Worm (Caenorhabditis elegans) whole organism, L4 larva: ENCODE data around the gene C45G7.4.
A peak's percentile ranks its signal among the peaks of the same experiment; 100 is the strongest.

ENCODE experiments used
- D1046.2 ChIP-seq: fragments of 200-800 bp; sonication (Bioruptor generic); IDR thresholded peaks from 2 replicates; pipeline ENCODE4 v1.3.6; 2022; ENCODE audit warnings: missing genetic modification characterization, missing compliant biosample characterization
- F26F4.8 ChIP-seq: fragments of 200-800 bp; sonication (Bioruptor generic); conservative IDR thresholded peaks from 2 replicates; pipeline ENCODE4 v1.3.6; 2022; ENCODE audit warnings: missing genetic modification characterization, missing compliant biosample characterization
- F44E2.7 ChIP-seq: fragments of 200-800 bp; sonication (Bioruptor generic); IDR thresholded peaks from 2 replicates; pipeline ENCODE4 v2.1.2; 2022; ENCODE audit warnings: missing genetic modification characterization, missing compliant biosample characterization
- T20F7.1 ChIP-seq: fragments of 200-800 bp; sonication (Bioruptor generic); optimal IDR thresholded peaks from 2 replicates; lab custom pipeline; 2018; ENCODE audit warnings: mild to moderate bottlenecking, missing genetic modification characterization, missing compliant biosample characterization
- Y105C5A.15 ChIP-seq: fragments of 200-800 bp; sonication (Bioruptor generic); IDR thresholded peaks from 2 replicates; pipeline ENCODE4 v1.3.6; 2022; ENCODE audit warnings: missing genetic modification characterization, missing compliant biosample characterization
- Y48G9A.11 ChIP-seq: fragments of 200-800 bp; sonication (Bioruptor generic); IDR thresholded peaks from 2 replicates; pipeline ENCODE4 v1.3.6; 2022; ENCODE audit warnings: missing genetic modification reagents, missing genetic modification characterization, missing compliant biosample characterization
- ZK337.2 ChIP-seq: fragments of 200-800 bp; sonication (Bioruptor generic); IDR thresholded peaks from 2 replicates; pipeline ENCODE4 v1.3.6; 2022; ENCODE audit warnings: missing genetic modification reagents, missing genetic modification characterization, missing compliant biosample characterization
- ama-1 ChIP-seq: fragments of 150-350 bp; optimal IDR thresholded peaks from 2 replicates; lab custom pipeline; 2014; ENCODE audit warnings: inconsistent platforms, mixed read lengths
- arid-1 ChIP-seq: fragments of 200-800 bp; sonication (Bioruptor generic); conservative IDR thresholded peaks from 2 replicates; pipeline ENCODE4 v1.3.6; 2022; ENCODE audit warnings: missing genetic modification reagents, missing genetic modification characterization, missing compliant biosample characterization
- ceh-28 ChIP-seq: fragments of 150-350 bp; optimal IDR thresholded peaks from 2 replicates; lab custom pipeline; 2014; ENCODE audit warnings: missing biosample characterization, missing genetic modification reagents, missing genetic modification characterization
- ceh-82 ChIP-seq: sonication (generic microtip); optimal IDR thresholded peaks from 2 replicates; lab custom pipeline; 2017; ENCODE audit warnings: missing biosample characterization, missing genetic modification characterization
- ces-1 ChIP-seq: fragments of 150-350 bp; sonication (generic microtip); optimal IDR thresholded peaks from 4 replicates; lab custom pipeline; 2014; ENCODE audit warnings: missing biosample characterization, missing genetic modification reagents, missing genetic modification characterization
- daf-12 ChIP-seq: fragments of 150-350 bp; optimal IDR thresholded peaks from 2 replicates; lab custom pipeline; 2014; ENCODE audit warnings: missing biosample characterization, missing genetic modification reagents, missing genetic modification characterization
- daf-16 ChIP-seq, 3 experiments: sonication (generic microtip); optimal IDR thresholded peaks; 2 replicates each; lab custom pipeline; 2016 to 2017; ENCODE audit warnings: missing genetic modification characterization in 3 of 3, missing genetic modification reagents in 3 of 3, mild to moderate bottlenecking in 2 of 3, missing compliant biosample characterization in 2 of 3, missing biosample characterization in 1 of 3, moderate library complexity in 1 of 3
- daf-8 ChIP-seq: fragments of 200-800 bp; sonication (Bioruptor generic); IDR thresholded peaks from 2 replicates; pipeline ENCODE4 v1.3.6; 2022; ENCODE audit warnings: missing genetic modification characterization, missing compliant biosample characterization
- dmd-6 ChIP-seq: fragments of 200-800 bp; sonication (Bioruptor generic); IDR thresholded peaks from 2 replicates; pipeline ENCODE4 v1.3.6; 2022; ENCODE audit warnings: missing genetic modification reagents, missing genetic modification characterization, missing compliant biosample characterization
- dmd-8 ChIP-seq: fragments of 200-800 bp; sonication (Bioruptor generic); IDR thresholded peaks from 2 replicates; pipeline ENCODE4 v1.3.6; 2022; ENCODE audit warnings: missing genetic modification characterization, missing compliant biosample characterization
- dmd-9 ChIP-seq: fragments of 200-800 bp; sonication (Bioruptor generic); IDR thresholded peaks from 2 replicates; pipeline ENCODE4 v1.3.6; 2022; ENCODE audit warnings: missing genetic modification reagents, missing genetic modification characterization, missing compliant biosample characterization
- egl-43 ChIP-seq: fragments of 200-800 bp; sonication (Bioruptor generic); IDR thresholded peaks from 2 replicates; pipeline ENCODE4 v1.3.6; 2022; ENCODE audit warnings: missing genetic modification reagents, missing genetic modification characterization, missing compliant biosample characterization
- fkh-10 ChIP-seq: fragments of 150-350 bp; optimal IDR thresholded peaks from 2 replicates; lab custom pipeline; 2014; ENCODE audit warnings: missing biosample characterization, missing genetic modification reagents, missing genetic modification characterization
- fos-1 ChIP-seq: fragments of 150-350 bp; optimal IDR thresholded peaks from 2 replicates; lab custom pipeline; 2014; ENCODE audit warnings: missing biosample characterization, missing genetic modification characterization
- gei-8 ChIP-seq: fragments of 200-800 bp; sonication (Bioruptor generic); optimal IDR thresholded peaks from 2 replicates; lab custom pipeline; 2018; ENCODE audit warnings: mild to moderate bottlenecking, missing genetic modification characterization, missing compliant biosample characterization
- hif-1 ChIP-seq, 2 experiments: sonication (generic microtip); optimal IDR thresholded peaks; 2 replicates each; lab custom pipeline; 2016 to 2017; ENCODE audit warnings: missing compliant biosample characterization in 2 of 2, missing genetic modification characterization in 2 of 2, missing genetic modification reagents in 2 of 2, missing genotype in 2 of 2, mild to moderate bottlenecking in 1 of 2
- hlh-30 ChIP-seq: sonication (generic microtip); optimal IDR thresholded peaks from 2 replicates; lab custom pipeline; 2017; ENCODE audit warnings: antibody characterized with exemption, mild to moderate bottlenecking, missing genetic modification characterization, missing compliant biosample characterization; ENCODE audit not compliant: insufficient read depth
- jun-1 ChIP-seq: fragments of 150-350 bp; optimal IDR thresholded peaks from 2 replicates; lab custom pipeline; 2014; ENCODE audit warnings: missing biosample characterization, missing genetic modification reagents, missing genetic modification characterization
- lin-1 ChIP-seq: fragments of 200-800 bp; sonication (Bioruptor generic); IDR thresholded peaks from 2 replicates; pipeline ENCODE4 v1.3.6; 2022; ENCODE audit warnings: missing genetic modification reagents, missing genetic modification characterization, missing compliant biosample characterization
- lin-13 ChIP-seq: fragments of 150-350 bp; optimal IDR thresholded peaks from 2 replicates; lab custom pipeline; 2014; ENCODE audit warnings: missing biosample characterization, missing genetic modification reagents, missing genetic modification characterization
- lin-15B ChIP-seq: fragments of 150-350 bp; sonication (generic microtip); optimal IDR thresholded peaks from 3 replicates; lab custom pipeline; 2014; ENCODE audit warnings: missing biosample characterization, missing genetic modification characterization
- madf-9 ChIP-seq: fragments of 200-800 bp; sonication (Bioruptor generic); conservative IDR thresholded peaks from 2 replicates; pipeline ENCODE4 v1.3.6; 2022; ENCODE audit warnings: missing genetic modification reagents, missing genetic modification characterization, missing compliant biosample characterization
- mes-2 ChIP-seq: sonication (generic microtip); optimal IDR thresholded peaks from 2 replicates; lab custom pipeline; 2016; ENCODE audit warnings: missing genotype, mild to moderate bottlenecking, missing genetic modification characterization, missing compliant biosample characterization; ENCODE audit not compliant: poor library complexity, severe bottlenecking
- nhr-10 ChIP-seq: fragments of 150-350 bp; optimal IDR thresholded peaks from 2 replicates; lab custom pipeline; 2014; ENCODE audit warnings: missing biosample characterization, missing genetic modification characterization
- nhr-11 ChIP-seq: fragments of 150-350 bp; optimal IDR thresholded peaks from 2 replicates; lab custom pipeline; 2014; ENCODE audit warnings: missing biosample characterization, missing genetic modification characterization
- nhr-25 ChIP-seq: sonication (generic microtip); optimal IDR thresholded peaks from 2 replicates; lab custom pipeline; 2017; ENCODE audit warnings: missing genetic modification characterization, mild to moderate bottlenecking, missing compliant biosample characterization, antibody characterized with exemption, moderate library complexity, borderline replicate concordance; ENCODE audit not compliant: insufficient read depth
- nhr-28 ChIP-seq: fragments of 150-350 bp; optimal IDR thresholded peaks from 2 replicates; lab custom pipeline; 2014; ENCODE audit warnings: missing biosample characterization, missing genetic modification characterization
- nhr-42 ChIP-seq: fragments of 200-800 bp; sonication (Bioruptor generic); IDR thresholded peaks from 2 replicates; pipeline ENCODE4 v1.3.6; 2022; ENCODE audit warnings: missing genetic modification characterization, missing compliant biosample characterization
- nhr-48 ChIP-seq: sonication (generic microtip); optimal IDR thresholded peaks from 2 replicates; lab custom pipeline; 2016; ENCODE audit warnings: mild to moderate bottlenecking, missing genetic modification characterization, missing compliant biosample characterization
- nhr-6 ChIP-seq: fragments of 150-350 bp; optimal IDR thresholded peaks from 2 replicates; lab custom pipeline; 2014; ENCODE audit warnings: missing biosample characterization, missing genetic modification characterization
- php-3 ChIP-seq: fragments of 200-800 bp; sonication (Bioruptor generic); IDR thresholded peaks from 2 replicates; pipeline ENCODE4 v1.3.6; 2022; ENCODE audit warnings: missing genetic modification reagents, missing genetic modification characterization, missing compliant biosample characterization
- pqm-1 ChIP-seq: sonication (generic microtip); optimal IDR thresholded peaks from 2 replicates; lab custom pipeline; 2017; ENCODE audit warnings: missing biosample characterization, missing genetic modification characterization
- saeg-2 ChIP-seq: fragments of 200-800 bp; sonication (Bioruptor generic); IDR thresholded peaks from 2 replicates; pipeline ENCODE4 v1.3.6; 2022; ENCODE audit warnings: missing genetic modification reagents, missing genetic modification characterization, missing compliant biosample characterization
- set-16 ChIP-seq: fragments of 200-800 bp; sonication (Bioruptor generic); IDR thresholded peaks from 2 replicates; pipeline ENCODE4 v1.3.6; 2022; ENCODE audit warnings: missing genetic modification reagents, missing genetic modification characterization, missing compliant biosample characterization
- skn-1 ChIP-seq: fragments of 150-350 bp; optimal IDR thresholded peaks from 2 replicates; lab custom pipeline; 2014; ENCODE audit warnings: missing biosample characterization, missing genetic modification characterization
- spr-1 ChIP-seq: sonication (generic microtip); optimal IDR thresholded peaks from 2 replicates; lab custom pipeline; 2016; ENCODE audit warnings: mild to moderate bottlenecking, missing genetic modification characterization, missing compliant biosample characterization
- tag-97 ChIP-seq: fragments of 200-800 bp; sonication (Bioruptor generic); IDR thresholded peaks from 2 replicates; pipeline ENCODE4 v1.3.6; 2022; ENCODE audit warnings: missing genetic modification characterization, missing compliant biosample characterization
- unc-62 ChIP-seq, 3 experiments: fragments of 150-350 bp in 1 of 3; sonication (generic microtip); optimal IDR thresholded peaks in 2 of 3; peaks in 1 of 3; 1 replicate in 1 of 3; 2 replicates in 2 of 3; lab custom pipeline; 2014 to 2017; ENCODE audit warnings: missing biosample characterization in 3 of 3, missing genetic modification characterization in 3 of 3, missing genetic modification reagents in 3 of 3, missing genotype in 1 of 3
- zfp-3 ChIP-seq: fragments of 200-800 bp; sonication (Bioruptor generic); conservative IDR thresholded peaks from 2 replicates; pipeline ENCODE4 v1.3.6; 2022; ENCODE audit warnings: missing genetic modification reagents, missing genetic modification characterization, missing compliant biosample characterization
- zip-11 ChIP-seq: fragments of 200-800 bp; sonication (Bioruptor generic); IDR thresholded peaks from 2 replicates; pipeline ENCODE4 v1.3.6; 2022; ENCODE audit warnings: missing genetic modification characterization, missing compliant biosample characterization
- zip-2 ChIP-seq: fragments of 150-350 bp; optimal IDR thresholded peaks from 2 replicates; lab custom pipeline; 2014; ENCODE audit warnings: missing biosample characterization, missing genetic modification characterization
- ztf-11 ChIP-seq: fragments of 150-350 bp; optimal IDR thresholded peaks from 2 replicates; lab custom pipeline; 2014; ENCODE audit warnings: missing biosample characterization, missing genetic modification characterization

The C45G7.4 gene

ce11 chrIV:2388949-2389495 lies 43.8 kb upstream of the C45G7.4 start, which contains the start of gene trap-3 (continued):
- TF ChIP-seq gei-8 (GFP tag; lab: Kevin White, UChicago) (peak; percentile 60), saeg-2 (peak; percentile 86), ceh-82 (tag; lab: Kevin White, UChicago) (peak; percentile 2), ces-1 (GFP tag; lab: Kevin White, UChicago) (no peak), dmd-9 (GFP tag; lab: Robert Waterston, UW) (peak; percentile 94), Y105C5A.15 (GFP tag; lab: Robert Waterston, UW) (peak; percentile 71; the same call in 1 of the 2 replicates), nhr-11 (tag; lab: Kevin White, UChicago) (peak; percentile 93), tag-97 (GFP tag; lab: Robert Waterston, UW) (no peak), nhr-25 (tag; lab: Kevin White, UChicago) (peak; percentile 96), ztf-11 (tag; lab: Kevin White, UChicago) (no peak), skn-1 (tag; lab: Kevin White, UChicago) (no peak), mes-2 (tag; lab: Kevin White, UChicago) (peak; percentile 91), F26F4.8 (GFP tag; lab: Robert Waterston, UW) (no peak), daf-8 (GFP tag; lab: Robert Waterston, UW) (peak; percentile 64; the same call in 1 of the 2 replicates), arid-1 (GFP tag; lab: Robert Waterston, UW) (peak; percentile 94), ceh-28 (tag; lab: Kevin White, UChicago) (no peak), lin-15B (tag; lab: Kevin White, UChicago) (peak; percentile 57), egl-43 (GFP tag; lab: Robert Waterston, UW) (peak; percentile 92), T20F7.1 (GFP tag; lab: Kevin White, UChicago) (peak; percentile 94), daf-12 (tag; lab: Kevin White, UChicago) (no peak), jun-1 (tag; lab: Kevin White, UChicago) (peak; percentile 90), fos-1 (tag; lab: Kevin White, UChicago) (no peak), pqm-1 (tag; lab: Kevin White, UChicago) (peak; percentile 1), nhr-42 (GFP tag; lab: Robert Waterston, UW) (peak; percentile 93), ZK337.2 (GFP tag; lab: Robert Waterston, UW) (0 out of 2 replicates have a peak, but pooled peaks have one; percentile 24), dmd-8 (GFP tag; lab: Robert Waterston, UW) (peak; percentile 60; the same call in 1 of the 2 replicates), F44E2.7 (no peak), set-16 (GFP tag; lab: Robert Waterston, UW) (peak; percentile 82), zfp-3 (GFP tag; lab: Robert Waterston, UW) (peak; percentile 95), madf-9 (GFP tag; lab: Robert Waterston, UW) (peak; percentile 93), Y48G9A.11 (GFP tag; lab: Robert Waterston, UW) (peak; percentile 87), spr-1 (tag; lab: Kevin White, UChicago) (peak; percentile 95), zip-11 (GFP tag; lab: Robert Waterston, UW) (no peak), fkh-10 (GFP tag; lab: Kevin White, UChicago) (peak; percentile 78), daf-16 (GFP tag; optimal IDR thresholded peaks at IDR 0.05; lab: Kevin White, UChicago) (peak; percentile 72 to 88), daf-16 (tag; optimal IDR thresholded peaks at IDR 0.05; lab: Kevin White, UChicago) (peak; percentile 76), lin-1 (GFP tag; lab: Robert Waterston, UW) (peak; percentile 94), nhr-6 (tag; lab: Kevin White, UChicago) (peak; percentile 80), nhr-10 (tag; lab: Kevin White, UChicago) (peak; percentile 71), dmd-6 (GFP tag; lab: Robert Waterston, UW) (peak; percentile 97), nhr-48 (tag; lab: Kevin White, UChicago) (peak; percentile 93), hlh-30 (tag; lab: Kevin White, UChicago) (peak; percentile 95), php-3 (peak; percentile 85), ama-1 (lab: Kevin White, UChicago) (peak; percentile 2), nhr-28 (peak; percentile 92), D1046.2 (GFP tag; lab: Robert Waterston, UW) (peak; percentile 95), lin-13 (peak; percentile 98), hif-1 (tag; optimal IDR thresholded peaks at IDR 0.05; lab: Kevin White, UChicago) (peak; percentile 80 to 90), zip-2 (peak; percentile 85), unc-62 (GFP tag; optimal IDR thresholded peaks at IDR 0.05 in 1 of 2; lab: Kevin White, UChicago) (no peak), unc-62 (tag; optimal IDR thresholded peaks at IDR 0.05; lab: Kevin White, UChicago) (no peak)
